Fruit fly (Drosophila melanogaster) whole organism, embryonic: Measurements from ENCODE around the gene dec.

Experiments
- Adf1 ChIP-seq: fragments of 200-800 bp; sonication (Bioruptor generic); IDR thresholded peaks from 2 replicates; pipeline ENCODE4 v1.3.6; 2022; ENCODE audit warnings: missing biosample characterization, missing genetic modification characterization
- Atf3 ChIP-seq: fragments of 200-800 bp; sonication (Bioruptor generic); optimal IDR thresholded peaks from 3 replicates; lab custom pipeline; 2016; ENCODE audit warnings: missing biosample characterization, missing genetic modification characterization
- Bdp1 ChIP-seq: fragments of 200-800 bp; sonication (Bioruptor generic); optimal IDR thresholded peaks from 3 replicates; lab custom pipeline; 2016; ENCODE audit warnings: missing biosample characterization, missing genetic modification characterization
- CG10147 ChIP-seq: fragments of 200-800 bp; sonication (Bioruptor generic); optimal IDR thresholded peaks from 2 replicates; lab custom pipeline; 2019; ENCODE audit warnings: missing biosample characterization, mild to moderate bottlenecking, missing genetic modification characterization, moderate library complexity
- CG10366 ChIP-seq: fragments of 200-800 bp; sonication (Bioruptor generic); IDR thresholded peaks from 2 replicates; pipeline ENCODE4 v1.3.6; 2022; ENCODE audit warnings: missing biosample characterization, missing genetic modification characterization
- CG14667 ChIP-seq: fragments of 200-800 bp; sonication (Bioruptor generic); IDR thresholded peaks from 2 replicates; pipeline ENCODE4 v1.3.6; 2022; ENCODE audit warnings: missing biosample characterization, missing genetic modification characterization
- CG1529 ChIP-seq: fragments of 200-800 bp; sonication (Bioruptor generic); optimal IDR thresholded peaks from 3 replicates; lab custom pipeline; 2018; ENCODE audit warnings: missing biosample characterization, missing genetic modification characterization
- CG1647 ChIP-seq: fragments of 200-800 bp; sonication (Bioruptor generic); optimal IDR thresholded peaks from 3 replicates; lab custom pipeline; 2016; ENCODE audit warnings: missing biosample characterization, missing genetic modification characterization
- CG30020 ChIP-seq: fragments of 200-800 bp; optimal IDR thresholded peaks from 2 replicates; lab custom pipeline; 2019; ENCODE audit warnings: missing biosample characterization, mild to moderate bottlenecking, missing genetic modification characterization, moderate library complexity
- CG32767 ChIP-seq: fragments of 200-800 bp; sonication (Bioruptor generic); IDR thresholded peaks from 2 replicates; pipeline ENCODE4 v1.3.6; 2022; ENCODE audit warnings: missing biosample characterization, missing genetic modification characterization
- CG34224 ChIP-seq: fragments of 200-800 bp; sonication (Bioruptor generic); IDR thresholded peaks from 3 replicates; pipeline ENCODE4 v1.3.6; 2022; ENCODE audit warnings: missing biosample characterization, missing genetic modification characterization; ENCODE audit not compliant: partially characterized antibody
- CG3995 ChIP-seq: fragments of 200-800 bp; sonication (Bioruptor generic); optimal IDR thresholded peaks from 3 replicates; lab custom pipeline; 2016; ENCODE audit warnings: missing biosample characterization, missing genetic modification characterization
- CG4854 ChIP-seq: fragments of 200-800 bp; sonication (Bioruptor generic); optimal IDR thresholded peaks from 2 replicates; lab custom pipeline; 2016; ENCODE audit warnings: missing biosample characterization, missing genetic modification characterization, inconsistent platforms
- CG7372 ChIP-seq: fragments of 200-800 bp; sonication (Bioruptor generic); IDR thresholded peaks from 2 replicates; pipeline ENCODE4 v1.3.6; 2022; ENCODE audit warnings: missing biosample characterization, missing genetic modification characterization
- CG7963 ChIP-seq: fragments of 200-800 bp; sonication (Bioruptor generic); IDR thresholded peaks from 3 replicates; pipeline ENCODE4 v1.3.6; 2022; ENCODE audit warnings: missing biosample characterization, missing genetic modification characterization; ENCODE audit not compliant: partially characterized antibody
- CG8388 ChIP-seq: fragments of 200-800 bp; sonication (Bioruptor generic); optimal IDR thresholded peaks from 2 replicates; lab custom pipeline; 2019; ENCODE audit warnings: missing biosample characterization, mild to moderate bottlenecking, missing genetic modification characterization, moderate library complexity
- CG8944 ChIP-seq: fragments of 200-800 bp; sonication (Bioruptor generic); optimal IDR thresholded peaks from 3 replicates; lab custom pipeline; 2016; ENCODE audit warnings: missing biosample characterization, missing genetic modification characterization
- Camta ChIP-seq: fragments of 200-800 bp; sonication (Bioruptor generic); optimal IDR thresholded peaks from 2 replicates; lab custom pipeline; 2016; ENCODE audit warnings: missing biosample characterization, missing genetic modification characterization
- CrebB ChIP-seq: fragments of 200-800 bp; sonication (Bioruptor generic); optimal IDR thresholded peaks from 3 replicates; lab custom pipeline; 2018; ENCODE audit warnings: missing biosample characterization, mild to moderate bottlenecking, missing genetic modification characterization
- Doc2 ChIP-seq: fragments of 200-800 bp; sonication (Bioruptor generic); IDR thresholded peaks from 2 replicates; pipeline ENCODE4 v1.3.6; 2022; ENCODE audit warnings: missing biosample characterization, missing genetic modification characterization
- E2f2 ChIP-seq: fragments of 200-800 bp; sonication (Bioruptor generic); IDR thresholded peaks from 2 replicates; pipeline ENCODE4 v1.3.6; 2022; ENCODE audit warnings: missing biosample characterization, missing genetic modification characterization
- Elba2 ChIP-seq: fragments of 200-800 bp; sonication (Bioruptor generic); optimal IDR thresholded peaks from 3 replicates; lab custom pipeline; 2016; ENCODE audit warnings: missing biosample characterization, missing genetic modification characterization
- HHEX ChIP-seq: fragments of 200-800 bp; sonication (Bioruptor generic); optimal IDR thresholded peaks from 3 replicates; lab custom pipeline; 2017; ENCODE audit warnings: missing biosample characterization, mild to moderate bottlenecking, missing genetic modification characterization, missing genetic modification reagents
- Hand ChIP-seq: fragments of 200-800 bp; sonication (Bioruptor generic); optimal IDR thresholded peaks from 2 replicates; lab custom pipeline; 2017; ENCODE audit warnings: mild to moderate bottlenecking, missing biosample characterization, missing genetic modification reagents, missing genetic modification characterization
- Hey ChIP-seq: fragments of 200-800 bp; sonication (Bioruptor generic); optimal IDR thresholded peaks from 3 replicates; lab custom pipeline; 2018; ENCODE audit warnings: missing biosample characterization, mild to moderate bottlenecking, missing genetic modification characterization
- HmgZ ChIP-seq: fragments of 200-800 bp; sonication (Bioruptor generic); optimal IDR thresholded peaks from 2 replicates; lab custom pipeline; 2018; ENCODE audit warnings: missing biosample characterization, mild to moderate bottlenecking, missing genetic modification characterization
- Hmx ChIP-seq: fragments of 200-800 bp; sonication (Bioruptor generic); optimal IDR thresholded peaks from 2 replicates; lab custom pipeline; 2016; ENCODE audit warnings: missing biosample characterization, missing genetic modification characterization
- Nf-YB ChIP-seq: fragments of 200-800 bp; sonication (Bioruptor generic); optimal IDR thresholded peaks from 3 replicates; lab custom pipeline; 2019; ENCODE audit warnings: missing biosample characterization, mild to moderate bottlenecking, missing genetic modification characterization, moderate library complexity
- Sox100B ChIP-seq: fragments of 200-800 bp; sonication (Bioruptor generic); optimal IDR thresholded peaks from 3 replicates; lab custom pipeline; 2018; ENCODE audit warnings: missing biosample characterization, mild to moderate bottlenecking, missing genetic modification characterization
- Spps ChIP-seq: fragments of 200-800 bp; sonication (Bioruptor generic); optimal IDR thresholded peaks from 2 replicates; lab custom pipeline; 2018; ENCODE audit warnings: missing biosample characterization, mild to moderate bottlenecking, missing genetic modification characterization
- Stat92E ChIP-seq, 3 experiments: fragments of >200 bp in 2 of 3; fragments of 200-800 bp in 1 of 3; sonication (Bioruptor generic) in 1 of 3; optimal IDR thresholded peaks; 2 replicates each; lab custom pipeline; 2017 to 2019; ENCODE audit warnings: missing biosample characterization in 3 of 3, missing genetic modification characterization in 3 of 3, mild to moderate bottlenecking in 1 of 3, moderate library complexity in 1 of 3
- ab ChIP-seq: fragments of 200-800 bp; sonication (Bioruptor generic); optimal IDR thresholded peaks from 2 replicates; lab custom pipeline; 2016; ENCODE audit warnings: missing biosample characterization, missing genetic modification characterization
- al ChIP-seq: fragments of 200-800 bp; sonication (Bioruptor generic); IDR thresholded peaks from 2 replicates; pipeline ENCODE4 v1.3.6; 2022; ENCODE audit warnings: missing biosample characterization, missing genetic modification characterization
- amos ChIP-seq: fragments of 200-800 bp; sonication (Bioruptor generic); IDR thresholded peaks from 2 replicates; pipeline ENCODE4 v1.3.6; 2022; ENCODE audit warnings: missing biosample characterization, missing genetic modification characterization; ENCODE audit not compliant: partially characterized antibody
- cas ChIP-seq: fragments of 200-800 bp; sonication (Bioruptor generic); IDR thresholded peaks from 2 replicates; pipeline ENCODE4 v1.3.6; 2022; ENCODE audit warnings: missing biosample characterization, missing genetic modification characterization
- crp ChIP-seq, 2 experiments: fragments of 200-800 bp; sonication (Bioruptor generic); optimal IDR thresholded peaks; 2 replicates in 1 of 2; 3 replicates in 1 of 2; lab custom pipeline; 2017; ENCODE audit warnings: missing biosample characterization in 2 of 2, missing genetic modification characterization in 2 of 2, mild to moderate bottlenecking in 1 of 2, moderate library complexity in 1 of 2
- eyg ChIP-seq: fragments of 200-800 bp; sonication (Bioruptor generic); optimal IDR thresholded peaks from 3 replicates; lab custom pipeline; 2016; ENCODE audit warnings: missing biosample characterization, missing genetic modification characterization
- gfzf ChIP-seq: fragments of 200-800 bp; sonication (Bioruptor generic); optimal IDR thresholded peaks from 2 replicates; lab custom pipeline; 2016; ENCODE audit warnings: missing biosample characterization, mild to moderate bottlenecking, missing genetic modification characterization, moderate library complexity
- ham ChIP-seq: fragments of 200-800 bp; sonication (Bioruptor generic); IDR thresholded peaks from 2 replicates; pipeline ENCODE4 v1.3.6; 2022; ENCODE audit warnings: missing biosample characterization, missing genetic modification characterization
- insv ChIP-seq, 2 experiments: fragments of 200-800 bp; sonication (Bioruptor generic); optimal IDR thresholded peaks; 3 replicates each; lab custom pipeline; 2016 to 2018; ENCODE audit warnings: missing biosample characterization in 2 of 2, missing genetic modification characterization in 2 of 2
- kah ChIP-seq: fragments of 200-800 bp; sonication (Bioruptor generic); optimal IDR thresholded peaks from 2 replicates; lab custom pipeline; 2018; ENCODE audit warnings: missing biosample characterization, mild to moderate bottlenecking, missing genetic modification characterization
- knrl ChIP-seq: fragments of 200-800 bp; sonication (Bioruptor generic); IDR thresholded peaks from 3 replicates; pipeline ENCODE4 v1.3.6; 2022; ENCODE audit warnings: missing biosample characterization, missing genetic modification characterization; ENCODE audit not compliant: partially characterized antibody
- mirr ChIP-seq: fragments of 200-800 bp; sonication (Bioruptor generic); optimal IDR thresholded peaks from 3 replicates; lab custom pipeline; 2018; ENCODE audit warnings: missing biosample characterization, mild to moderate bottlenecking, missing genetic modification characterization
- org-1 ChIP-seq: fragments of 200-800 bp; sonication (Bioruptor generic); optimal IDR thresholded peaks from 2 replicates; lab custom pipeline; 2017; ENCODE audit warnings: missing biosample characterization, missing genetic modification characterization
- pita ChIP-seq: fragments of 200-800 bp; sonication (Bioruptor generic); optimal IDR thresholded peaks from 2 replicates; lab custom pipeline; 2017; ENCODE audit warnings: missing biosample characterization, mild to moderate bottlenecking, missing genetic modification characterization
- so ChIP-seq: fragments of 200-800 bp; sonication (Bioruptor generic); IDR thresholded peaks from 3 replicates; pipeline ENCODE4 v1.3.6; 2022; ENCODE audit warnings: missing biosample characterization, missing genetic modification characterization
- sqz ChIP-seq: fragments of 200-800 bp; sonication (Bioruptor generic); optimal IDR thresholded peaks from 3 replicates; lab custom pipeline; 2018; ENCODE audit warnings: missing biosample characterization, mild to moderate bottlenecking, missing genetic modification characterization
- wek ChIP-seq: fragments of 200-800 bp; sonication (Bioruptor generic); optimal IDR thresholded peaks from 3 replicates; lab custom pipeline; 2018; ENCODE audit warnings: missing biosample characterization, mild to moderate bottlenecking, missing genetic modification characterization, moderate library complexity

dec gene

DNA sequence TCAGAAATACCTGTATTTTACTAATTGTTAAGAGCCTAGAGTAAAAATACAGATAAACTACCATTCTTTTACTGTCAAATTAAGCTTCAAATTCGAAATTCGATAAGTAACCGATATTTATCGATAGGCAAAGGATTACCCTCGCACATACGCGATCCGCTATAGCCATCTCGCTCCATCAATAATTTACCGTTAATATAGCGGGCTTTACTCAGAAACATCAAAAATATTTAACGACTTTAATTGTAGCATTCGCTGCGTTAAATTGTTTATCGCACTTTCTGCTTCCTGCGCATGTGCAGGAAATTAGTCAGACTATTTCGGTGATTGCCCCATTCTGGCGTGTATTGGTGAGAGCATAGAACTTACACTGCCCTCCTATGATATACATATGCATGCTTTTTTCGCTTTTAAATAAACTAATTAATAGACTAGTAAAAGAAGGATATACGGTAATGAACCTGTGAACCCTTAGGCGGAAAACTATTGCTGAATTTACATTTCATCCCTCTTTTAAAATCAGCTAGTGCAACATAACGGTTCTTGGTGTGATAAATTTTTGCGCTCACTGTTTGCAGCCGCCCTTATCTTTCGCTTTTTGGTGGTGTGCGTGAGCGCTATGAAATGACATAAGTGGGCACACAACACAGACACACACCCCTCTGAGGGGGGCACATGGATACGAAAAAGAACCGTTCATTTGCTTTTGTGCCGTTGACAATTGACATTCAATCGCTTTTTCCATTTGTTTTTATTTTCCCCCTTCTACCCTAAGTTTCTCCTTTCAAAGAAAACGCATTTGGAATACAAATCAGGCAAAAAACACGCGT, 35.4 kb upstream of the dec start, which contains the start of the genes dpr14 and spidey (continued):
- TF ChIP-seq mirr (GFP tag; lab: Kevin White, UChicago) (peak; percentile 88), ab (GFP tag; lab: Kevin White, UChicago) (peak; percentile 81), pita (GFP tag; lab: Kevin White, UChicago) (no peak), Doc2 (GFP tag; lab: Robert Waterston, UW) (no peak; the same call in 1 of the 2 replicates), CG4854 (GFP tag; lab: Kevin White, UChicago) (peak; percentile 83), HHEX (GFP tag; lab: Kevin White, UChicago) (peak; percentile 93), gfzf (GFP tag; lab: Kevin White, UChicago) (peak; percentile 11), Stat92E (GFP tag; optimal IDR thresholded peaks at IDR 0.05; lab: Kevin White, UChicago) (no peak), Atf3 (GFP tag; lab: Kevin White, UChicago) (peak; percentile 89), E2f2 (GFP tag; lab: Robert Waterston, UW) (peak; percentile 66), cas (peak; percentile 67; the same call in 1 of the 2 replicates), al (GFP tag; lab: Robert Waterston, UW) (peak; percentile 88), Camta (GFP tag; lab: Kevin White, UChicago) (peak; percentile 83), CG10147 (GFP tag; lab: Kevin White, UChicago) (peak; percentile 84), HmgZ (peak; percentile 96), amos (GFP tag; lab: Robert Waterston, UW) (peak; percentile 22; the same call in 1 of the 2 replicates), CG10366 (GFP tag; lab: Robert Waterston, UW) (peak; percentile 89), CG32767 (GFP tag; lab: Robert Waterston, UW) (peak; percentile 88), Hey (tag; lab: Kevin White, UChicago) (peak; percentile 67), org-1 (peak; percentile 89), CG34224 (GFP tag; lab: Robert Waterston, UW) (peak; percentile 46; the same call in 1 of the 3 replicates), knrl (GFP tag; lab: Robert Waterston, UW) (no peak), CG30020 (peak; percentile 56), CrebB (tag; lab: Kevin White, UChicago) (peak; percentile 87), Elba2 (no peak), Nf-YB (GFP tag; lab: Kevin White, UChicago) (peak; percentile 74), sqz (GFP tag; lab: Kevin White, UChicago) (peak; percentile 81), CG7963 (GFP tag; lab: Robert Waterston, UW) (0 out of 3 replicates have a peak, but pooled peaks have one; percentile 8), so (GFP tag; lab: Robert Waterston, UW) (peak; percentile 89), insv (GFP tag; optimal IDR thresholded peaks at IDR 0.05; lab: Kevin White, UChicago) (peak in 1 of 2 experiments; percentile 62), CG8388 (peak; percentile 100), Sox100B (peak; percentile 86), Hand (GFP tag; lab: Kevin White, UChicago) (peak; percentile 88), Adf1 (GFP tag; lab: Robert Waterston, UW) (peak; percentile 83; the same call in 1 of the 2 replicates), kah (GFP tag; lab: Kevin White, UChicago) (peak; percentile 69), Spps (peak; percentile 80), Bdp1 (GFP tag; lab: Kevin White, UChicago) (peak; percentile 62), crp (GFP tag; optimal IDR thresholded peaks at IDR 0.05; lab: Kevin White, UChicago) (peak in 1 of 2 experiments; percentile 36), CG8944 (GFP tag; lab: Kevin White, UChicago) (peak; percentile 83), CG14667 (GFP tag; lab: Robert Waterston, UW) (peak; percentile 86), CG3995 (GFP tag; lab: Kevin White, UChicago) (peak; percentile 55), wek (GFP tag; lab: Kevin White, UChicago) (peak; percentile 71), CG1529 (GFP tag; lab: Kevin White, UChicago) (peak; percentile 77), CG1647 (GFP tag; lab: Kevin White, UChicago) (peak; percentile 81), Hmx (GFP tag; lab: Kevin White, UChicago) (peak; percentile 65), ham (peak; percentile 78), eyg (GFP tag; lab: Kevin White, UChicago) (peak; percentile 67), CG7372 (GFP tag; lab: Robert Waterston, UW) (peak; percentile 89)
